Worm (Caenorhabditis elegans): Measurements from ENCODE around the gene fis-2.

Gene fis-2

DNA sequence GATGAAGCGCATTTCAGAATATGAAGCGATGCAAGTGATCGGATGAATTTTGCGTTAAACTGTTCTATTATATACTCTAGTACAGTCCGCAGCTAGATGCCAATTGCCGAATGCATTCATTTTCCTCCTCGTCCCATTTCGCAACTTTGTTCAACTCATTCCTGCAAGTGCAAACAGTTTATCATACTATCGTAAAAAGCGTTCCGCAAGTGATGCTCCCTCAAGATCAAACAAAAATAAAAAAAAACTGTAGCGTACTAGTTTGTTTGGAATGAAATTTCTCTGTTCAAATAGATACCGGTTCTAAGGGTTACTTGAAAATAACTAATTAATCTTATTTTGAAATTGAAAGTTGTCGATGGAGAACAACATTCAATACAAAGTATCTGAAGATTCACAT is 35.9 kb upstream of the fis-2 start, which contains the start of gene pqn-57:
Gene pqn-57, minus strand, starts transcription at position 101 of the 400 bp plus-strand sequence.
- TF ChIP-seq nhr-12 (tag; optimal IDR thresholded peaks at IDR 0.05): no peak
- no peak for TF ChIP-seq unc-98 (GFP tag; IDR thresholded peaks at IDR 0.05)
- no peak for TF ChIP-seq fos-1 (tag; optimal IDR thresholded peaks at IDR 0.05)
- no peak for TF ChIP-seq fkh-10 (GFP tag; optimal IDR thresholded peaks at IDR 0.05)
- TF ChIP-seq dpl-1 (GFP tag; optimal IDR thresholded peaks at IDR 0.05): no peak
- TF ChIP-seq aha-1 (tag; optimal IDR thresholded peaks at IDR 0.05): no peak
- TF ChIP-seq ceh-82 (tag; optimal IDR thresholded peaks at IDR 0.05): no peak
- no peak for TF ChIP-seq ceh-8 (GFP tag; optimal IDR thresholded peaks at IDR 0.05)
- TF ChIP-seq isw-1 (GFP tag; IDR thresholded peaks at IDR 0.05): no peak

- TF ChIP-seq zip-4 (GFP tag; optimal IDR thresholded peaks at IDR 0.05) (no peak), mef-2 (tag; optimal IDR thresholded peaks at IDR 0.05) (no peak), swsn-7 (tag; optimal IDR thresholded peaks at IDR 0.05) (no peak), vab-15 (tag; optimal IDR thresholded peaks at IDR 0.05) (no peak), nhr-19 (GFP tag; conservative IDR thresholded peaks at IDR 0.05) (no peak), nhr-11 (tag; optimal IDR thresholded peaks at IDR 0.05) (no peak), unc-30 (tag; optimal IDR thresholded peaks at IDR 0.05) (no peak)
These were observed 33.9 kb upstream of the fis-2 start, which contains the start of gene srh-11 for ce11 chrX:8318950-8319349. TSS of gene srh-11 (minus strand) at chrX:8319050.

ce11 chrX:8311590-8311989 is 26.6 kb upstream of the fis-2 start:
- TF ChIP-seq mef-2 (tag; optimal IDR thresholded peaks at IDR 0.05) (no peak), lin-14 (GFP tag; optimal IDR thresholded peaks at IDR 0.05) (peak; percentile 40), C04F5.9 (tag; optimal IDR thresholded peaks at IDR 0.05) (no peak), lin-39 (tag; optimal IDR thresholded peaks at IDR 0.05) (no peak)

- TF ChIP-seq irx-1 (tag; optimal IDR thresholded peaks at IDR 0.05) (no peak), dsc-1 (tag; optimal IDR thresholded peaks at IDR 0.05) (peak; percentile 69)
These were observed 25.7 kb upstream of the fis-2 start for ce11 chrX:8310747-8311146.

DNA sequence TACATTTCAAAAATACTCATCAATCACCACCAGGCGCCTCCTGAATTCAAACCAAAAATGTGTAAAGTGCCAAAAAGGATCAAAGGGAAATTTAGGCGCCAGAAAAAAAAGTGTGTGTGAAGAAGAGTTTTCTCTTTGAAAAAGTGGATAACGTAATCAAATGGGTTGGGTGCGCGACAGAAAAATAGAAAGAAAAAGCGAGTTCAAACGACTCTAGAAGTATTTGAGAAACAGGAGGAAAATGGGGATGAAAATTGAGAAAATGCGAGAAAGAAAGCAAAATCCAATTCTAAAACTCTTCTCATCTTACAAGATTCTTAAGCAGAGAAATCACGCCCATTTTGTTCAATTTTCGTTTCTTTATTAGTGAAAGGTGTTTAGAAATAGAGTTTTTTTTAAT is 23.5 kb upstream of the fis-2 start:
- TF ChIP-seq fkh-10 (GFP tag; optimal IDR thresholded peaks at IDR 0.05) (peak; percentile 39), zag-1 (tag; optimal IDR thresholded peaks at IDR 0.05) (no peak), lin-14 (GFP tag; optimal IDR thresholded peaks at IDR 0.05) (peak; percentile 9), sup-37 (GFP tag; optimal IDR thresholded peaks at IDR 0.05) (no peak), nhr-85 (tag) (peak; percentile 18), pqm-1 (tag; optimal IDR thresholded peaks at IDR 0.05) (no peak)

DNA sequence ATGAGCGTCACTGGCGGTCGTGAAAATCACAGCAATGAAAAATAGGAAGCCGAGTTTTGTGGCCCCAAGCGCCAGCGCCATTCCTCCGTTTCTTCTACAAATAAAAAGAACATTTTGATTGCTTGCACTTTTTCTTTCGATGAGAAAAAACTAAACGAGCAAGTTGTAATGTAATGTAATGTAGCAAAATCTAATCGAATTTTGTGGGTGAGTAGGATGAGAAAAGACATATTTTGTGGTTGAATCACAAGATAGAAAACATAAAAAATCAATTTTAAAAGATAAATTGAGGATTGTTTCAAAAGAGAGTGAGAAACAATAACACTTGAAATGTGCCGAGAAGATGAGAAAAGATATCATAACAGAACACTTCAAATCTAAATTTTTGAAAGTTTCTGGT is 22.6 kb upstream of the fis-2 start, which contains the start of gene R09F10.5:
Gene R09F10.5, minus strand, starts transcription at position 101 of the 400 bp plus-strand sequence.
- TF ChIP-seq elt-3 (tag; optimal IDR thresholded peaks at IDR 0.05): no peak
- TF ChIP-seq aha-1 (tag; optimal IDR thresholded peaks at IDR 0.05): no peak
- TF ChIP-seq ets-5 (GFP tag; IDR thresholded peaks at IDR 0.05): no peak
- peak; percentile 19 for TF ChIP-seq ces-1 (GFP tag; optimal IDR thresholded peaks at IDR 0.05)
- peak; percentile 15 for TF ChIP-seq lin-14 (GFP tag; optimal IDR thresholded peaks at IDR 0.05)
- no peak for TF ChIP-seq Y116A8C.19 (tag; optimal IDR thresholded peaks at IDR 0.05; ENCODE audit: borderline replicate concordance)

DNA sequence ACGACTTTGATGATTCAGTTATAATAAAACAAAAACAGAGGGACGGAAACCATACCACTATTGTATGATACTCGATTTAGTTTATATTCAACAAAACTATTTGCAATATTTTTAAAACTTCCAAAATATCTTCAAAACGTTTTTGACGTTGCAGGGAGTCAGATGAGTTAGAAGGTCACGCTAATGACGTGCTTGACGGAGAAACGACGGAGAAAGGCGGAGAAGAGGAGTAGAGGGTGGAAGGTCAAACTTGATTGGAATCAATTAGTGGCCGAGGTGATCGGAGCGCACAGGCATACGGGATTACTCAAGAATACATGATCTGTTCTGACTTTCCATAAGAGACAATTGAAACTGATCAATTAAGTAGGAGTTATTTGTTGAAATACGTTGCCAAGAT is 17.8 kb upstream of the fis-2 start:
- TF ChIP-seq lin-14 (GFP tag; optimal IDR thresholded peaks at IDR 0.05) (peak; percentile 21), blmp-1 (tag; optimal IDR thresholded peaks at IDR 0.05) (peak; percentile 69), egl-13 (tag; optimal IDR thresholded peaks at IDR 0.05) (no peak), nhr-85 (tag) (peak; percentile 73), mep-1 (tag; optimal IDR thresholded peaks at IDR 0.05) (peak; percentile 24), nhr-20 (tag; optimal IDR thresholded peaks at IDR 0.05) (peak; percentile 28), nhr-12 (tag; optimal IDR thresholded peaks at IDR 0.05) (no peak), C04F5.9 (tag; optimal IDR thresholded peaks at IDR 0.05) (no peak), fkh-10 (GFP tag; optimal IDR thresholded peaks at IDR 0.05) (no peak), aha-1 (tag; optimal IDR thresholded peaks at IDR 0.05) (no peak), elt-3 (tag; optimal IDR thresholded peaks at IDR 0.05) (no peak), efl-1 (optimal IDR thresholded peaks at IDR 0.05) (no peak), efl-1 (GFP tag; optimal IDR thresholded peaks at IDR 0.05 in 1 of 2) (peak in 1 of 2 experiments; percentile 90)

Data from whole organism, L1 larva.